Fruit fly (Drosophila melanogaster): ENCODE results near the gene mRNA-cap.

Gene mRNA-cap

DNA sequence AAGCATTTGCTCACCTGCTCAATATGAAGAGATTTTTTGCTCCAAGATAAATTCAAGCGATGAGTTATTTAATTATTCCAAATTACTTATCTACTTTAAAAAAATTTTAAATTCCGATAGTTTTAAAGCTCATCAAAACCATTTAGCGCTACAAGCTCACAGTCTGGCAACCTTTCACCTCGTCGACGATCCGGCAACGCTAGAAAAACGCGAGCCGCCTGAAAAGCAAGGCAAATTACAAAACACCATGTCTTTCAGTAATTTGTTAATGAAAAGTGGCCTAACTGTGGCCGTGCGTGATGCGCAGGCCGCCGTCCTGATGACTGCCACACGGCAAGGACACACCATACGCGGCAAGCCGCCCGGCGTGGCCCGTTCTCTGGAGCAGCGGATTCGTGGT is 16.5 kb downstream of the mRNA-cap start, which contains the start of gene mRpL38 (continued):
- no peak for TF ChIP-seq lbe (GFP tag; optimal IDR thresholded peaks at IDR 0.05)
- TF ChIP-seq CG4820 (GFP tag; optimal IDR thresholded peaks at IDR 0.05): no peak
- peak; percentile 18 for TF ChIP-seq Ets97D (GFP tag; optimal IDR thresholded peaks at IDR 0.05)
- peak; percentile 92 for TF ChIP-seq E2f2 (GFP tag; IDR thresholded peaks at IDR 0.05)
- TF ChIP-seq Usf (GFP tag; optimal IDR thresholded peaks at IDR 0.05): no peak
- TF ChIP-seq CoRest (tag; optimal IDR thresholded peaks at IDR 0.05): no peak
- no peak for TF ChIP-seq Nf-YB (GFP tag; optimal IDR thresholded peaks at IDR 0.05)
- no peak for TF ChIP-seq tap (tag; optimal IDR thresholded peaks at IDR 0.05)
- TF ChIP-seq pzg (GFP tag; optimal IDR thresholded peaks at IDR 0.05): peak; percentile 54
- TF ChIP-seq Taf1 (GFP tag; IDR thresholded peaks at IDR 0.05): no peak
- peak; percentile 41 for TF ChIP-seq stwl (tag; optimal IDR thresholded peaks at IDR 0.05)
- peak; percentile 52 for TF ChIP-seq YL-1 (GFP tag; optimal IDR thresholded peaks at IDR 0.05)
- no peak for TF ChIP-seq ftz-f1 (GFP tag; optimal IDR thresholded peaks at IDR 0.05)
- no peak for TF ChIP-seq Spps (tag; optimal IDR thresholded peaks at IDR 0.05)
- no peak for TF ChIP-seq CG4328 (GFP tag; optimal IDR thresholded peaks at IDR 0.05)
- TF ChIP-seq maf-S (GFP tag; optimal IDR thresholded peaks at IDR 0.05): no peak
- no peak for TF ChIP-seq Xbp1 (GFP tag; optimal IDR thresholded peaks at IDR 0.05)

DNA sequence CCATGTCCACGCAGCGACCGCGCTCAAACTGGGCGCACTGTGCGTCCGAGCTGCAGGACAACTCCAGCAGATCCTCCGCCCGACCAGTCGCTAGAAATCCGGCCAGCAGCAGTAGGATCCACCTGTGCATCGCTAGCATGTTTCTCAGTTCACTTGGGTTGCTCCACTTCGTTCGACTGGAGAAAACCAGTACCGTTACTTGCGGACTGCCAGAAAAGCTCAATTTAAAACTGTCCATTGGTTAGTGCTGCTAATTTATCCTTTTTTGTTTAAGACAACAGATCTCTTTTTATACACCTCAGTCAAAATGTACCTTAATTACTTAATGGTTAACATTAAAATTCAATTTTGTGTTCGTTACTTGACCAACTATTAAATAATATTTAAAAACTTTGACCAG is 17.0 kb downstream of the mRNA-cap start, which contains the start of gene CG11674:
Gene CG11674 (minus strand): TSS at position 215 of the 400 bp plus-strand sequence.
- TF ChIP-seq Hr78 (GFP tag; optimal IDR thresholded peaks at IDR 0.05): no peak
- no peak for TF ChIP-seq zfh1 (GFP tag; IDR thresholded peaks at IDR 0.05)
- no peak for TF ChIP-seq fu2 (GFP tag; optimal IDR thresholded peaks at IDR 0.05)
- no peak for TF ChIP-seq Dbx (GFP tag; IDR thresholded peaks at IDR 0.05)
- no peak for TF ChIP-seq ara (GFP tag; IDR thresholded peaks at IDR 0.05)
- no peak for TF ChIP-seq Hand (GFP tag; optimal IDR thresholded peaks at IDR 0.05)
- TF ChIP-seq CG4404 (GFP tag; IDR thresholded peaks at IDR 0.05): no peak
- no peak for TF ChIP-seq CG34224 (GFP tag; IDR thresholded peaks at IDR 0.05; ENCODE audit: partially characterized antibody)
- no peak for TF ChIP-seq BtbVII (GFP tag; optimal IDR thresholded peaks at IDR 0.05)
- TF ChIP-seq tll (GFP tag; optimal IDR thresholded peaks at IDR 0.05): no peak
- TF ChIP-seq crc (GFP tag; optimal IDR thresholded peaks at IDR 0.05): no peak
- no peak for TF ChIP-seq ham (GFP tag; IDR thresholded peaks at IDR 0.05)
- no peak for TF ChIP-seq Mad (GFP tag; optimal IDR thresholded peaks at IDR 0.05)
- no peak for TF ChIP-seq CG4707 (GFP tag; optimal IDR thresholded peaks at IDR 0.05)
- no peak for TF ChIP-seq cad (GFP tag; optimal IDR thresholded peaks at IDR 0.05)
- TF ChIP-seq Sox102F (GFP tag; optimal IDR thresholded peaks at IDR 0.05): no peak
- no peak for TF ChIP-seq CG7556 (GFP tag; optimal IDR thresholded peaks at IDR 0.05)
- TF ChIP-seq fd64A (GFP tag; optimal IDR thresholded peaks at IDR 0.05): no peak
- no peak for TF ChIP-seq CG32772 (GFP tag; IDR thresholded peaks at IDR 0.05)

dm6 chrX:14221995-14222394 is 20.6 kb downstream of the mRNA-cap start:
- TF ChIP-seq CG7372 (GFP tag; IDR thresholded peaks at IDR 0.05): no peak
- TF ChIP-seq ci (GFP tag; IDR thresholded peaks at IDR 0.05): 0 out of 3 replicates have a peak, but pooled peaks have one; percentile 25
- TF ChIP-seq pan (optimal IDR thresholded peaks at IDR 0.05): no peak
- no peak for TF ChIP-seq pan (GFP tag; optimal IDR thresholded peaks at IDR 0.05 in 1 of 2, IDR thresholded peaks at IDR 0.05 in 1 of 2)
- no peak for TF ChIP-seq row (GFP tag; IDR thresholded peaks at IDR 0.05)
- TF ChIP-seq Deaf1 (tag; optimal IDR thresholded peaks at IDR 0.05): peak; percentile 91
- no peak for TF ChIP-seq hkb (optimal IDR thresholded peaks at IDR 0.05)
- no peak for TF ChIP-seq hkb (GFP tag; IDR thresholded peaks at IDR 0.05)
- peak; percentile 38 for TF ChIP-seq nom (GFP tag; optimal IDR thresholded peaks at IDR 0.05)
- TF ChIP-seq crol (GFP tag; IDR thresholded peaks at IDR 0.05): peak; percentile 94
- peak; percentile 77 for TF ChIP-seq nerfin-1 (tag; optimal IDR thresholded peaks at IDR 0.05)
- TF ChIP-seq chinmo (GFP tag; IDR thresholded peaks at IDR 0.05; ENCODE audit: partially characterized antibody): 0 out of 4 replicates have a peak, but pooled peaks have one; percentile 37
- no peak for TF ChIP-seq CTCF (GFP tag; optimal IDR thresholded peaks at IDR 0.05)
